Fruit fly (Drosophila melanogaster) whole organism, wandering third instar larva: ENCODE results near the gene heca.

Experiments used
- Abd-B ChIP-seq: fragments of >200 bp; optimal IDR thresholded peaks from 2 replicates; lab custom pipeline; 2017; ENCODE audit warnings: missing biosample characterization, missing genetic modification characterization
- CG32264 ChIP-seq: fragments of 200-800 bp; sonication (Bioruptor generic); optimal IDR thresholded peaks from 2 replicates; lab custom pipeline; 2016; ENCODE audit warnings: missing biosample characterization, missing genetic modification characterization
- CG9705 ChIP-seq: fragments of 200-800 bp; sonication (Bioruptor generic); optimal IDR thresholded peaks from 2 replicates; lab custom pipeline; 2018; ENCODE audit warnings: missing biosample characterization, mild to moderate bottlenecking, missing genetic modification characterization
- CrebA ChIP-seq: fragments of 200-800 bp; sonication (Bioruptor generic); optimal IDR thresholded peaks from 2 replicates; lab custom pipeline; 2016; ENCODE audit warnings: missing biosample characterization, mild to moderate bottlenecking, missing genetic modification characterization, borderline replicate concordance
- Dfd ChIP-seq: fragments of >200 bp; optimal IDR thresholded peaks from 2 replicates; lab custom pipeline; 2017; ENCODE audit warnings: missing biosample characterization, missing genetic modification characterization
- Dif ChIP-seq: fragments of 200-275, 200-300 bp; sonication (Bioruptor generic); optimal IDR thresholded peaks from 2 replicates; lab custom pipeline; 2018; ENCODE audit warnings: missing biosample characterization, missing genetic modification characterization; ENCODE audit not compliant: partially characterized antibody
- GATAd ChIP-seq: sonication (Bioruptor generic); optimal IDR thresholded peaks from 2 replicates; lab custom pipeline; 2016; ENCODE audit warnings: missing biosample characterization, missing genetic modification characterization
- HLH106 ChIP-seq: fragments of 200-800 bp; optimal IDR thresholded peaks from 3 replicates; lab custom pipeline; 2019; ENCODE audit warnings: missing biosample characterization, mild to moderate bottlenecking, missing genetic modification characterization, moderate library complexity
- Hnf4 ChIP-seq: fragments of 200-800 bp; sonication (Bioruptor generic); optimal IDR thresholded peaks from 2 replicates; lab custom pipeline; 2016; ENCODE audit warnings: missing biosample characterization, mild to moderate bottlenecking, missing genetic modification characterization
- Hr78 ChIP-seq: fragments of >200 bp; optimal IDR thresholded peaks from 2 replicates; lab custom pipeline; 2017; ENCODE audit warnings: missing biosample characterization, missing genetic modification characterization
- Hr83 ChIP-seq: fragments of 200-300 bp; sonication (Bioruptor generic); optimal IDR thresholded peaks from 2 replicates; lab custom pipeline; 2016; ENCODE audit warnings: missing biosample characterization, mild to moderate bottlenecking, missing genetic modification characterization, moderate library complexity; ENCODE audit not compliant: poor library complexity, severe bottlenecking
- Jra ChIP-seq: sonication (Bioruptor generic); optimal IDR thresholded peaks from 2 replicates; lab custom pipeline; 2016; ENCODE audit warnings: missing biosample characterization, missing genetic modification characterization
- Mio ChIP-seq: sonication (Bioruptor generic); optimal IDR thresholded peaks from 2 replicates; lab custom pipeline; 2016; ENCODE audit warnings: missing biosample characterization, missing genetic modification characterization
- Myc ChIP-seq: fragments of >200 bp; optimal IDR thresholded peaks from 2 replicates; lab custom pipeline; 2017
- N ChIP-seq: fragments of >200 bp; optimal IDR thresholded peaks from 2 replicates; lab custom pipeline; 2018; ENCODE audit warnings: missing biosample characterization, missing external identifiers, missing genetic modification characterization
- OdsH ChIP-seq: fragments of 200-800 bp; sonication (Bioruptor generic); optimal IDR thresholded peaks from 2 replicates; lab custom pipeline; 2016; ENCODE audit warnings: missing biosample characterization, mild to moderate bottlenecking, missing genetic modification characterization
- Rel ChIP-seq, 2 experiments: fragments of 200-800 bp; sonication (Bioruptor generic) in 1 of 2; optimal IDR thresholded peaks; 2 replicates in 1 of 2; 3 replicates in 1 of 2; lab custom pipeline; 2016 to 2019; ENCODE audit warnings: mild to moderate bottlenecking in 2 of 2, missing biosample characterization in 2 of 2, missing genetic modification characterization in 2 of 2, moderate library complexity in 1 of 2
- Sp1 ChIP-seq: fragments of 200-800 bp; sonication (Bioruptor generic); optimal IDR thresholded peaks from 3 replicates; lab custom pipeline; 2019; ENCODE audit warnings: missing biosample characterization, mild to moderate bottlenecking, missing genetic modification characterization, moderate library complexity
- Vsx2 ChIP-seq: fragments of 200-300, 225-300 bp; sonication (Bioruptor generic); optimal IDR thresholded peaks from 2 replicates; lab custom pipeline; 2018; ENCODE audit warnings: missing biosample characterization, missing genetic modification characterization; ENCODE audit not compliant: partially characterized antibody
- br ChIP-seq: fragments of 200-800 bp; sonication (Bioruptor generic); optimal IDR thresholded peaks from 2 replicates; lab custom pipeline; 2016; ENCODE audit warnings: missing biosample characterization, missing genetic modification characterization
- brk ChIP-seq: fragments of 200-800 bp; sonication (Bioruptor generic); optimal IDR thresholded peaks from 2 replicates; lab custom pipeline; 2016; ENCODE audit warnings: missing biosample characterization, mild to moderate bottlenecking, missing genetic modification characterization
- dl ChIP-seq, 2 experiments: fragments of 175-275, 200-275 bp in 1 of 2; fragments of 200-275 bp in 1 of 2; sonication (Bioruptor generic); optimal IDR thresholded peaks; lab custom pipeline; 2018; ENCODE audit warnings: mild to moderate bottlenecking in 2 of 2, missing biosample characterization in 2 of 2, missing genetic modification characterization in 2 of 2, moderate library complexity in 2 of 2; ENCODE audit not compliant: partially characterized antibody in 2 of 2, insufficient read depth in 1 of 2
- dmrt93B ChIP-seq: fragments of 200-800 bp; sonication (Bioruptor generic); optimal IDR thresholded peaks from 2 replicates; lab custom pipeline; 2018; ENCODE audit warnings: missing biosample characterization, mild to moderate bottlenecking, missing genetic modification characterization
- dsf ChIP-seq: sonication (Bioruptor generic); optimal IDR thresholded peaks from 2 replicates; lab custom pipeline; 2016; ENCODE audit warnings: missing biosample characterization, missing genetic modification characterization, borderline replicate concordance
- ey ChIP-seq: fragments of 200-800 bp; sonication (Bioruptor generic); optimal IDR thresholded peaks from 2 replicates; lab custom pipeline; 2016; ENCODE audit warnings: missing biosample characterization, missing genetic modification characterization
- foxo ChIP-seq, 2 experiments: fragments of 200-800 bp; sonication (Bioruptor generic); optimal IDR thresholded peaks; 2 replicates in 1 of 2; 3 replicates in 1 of 2; lab custom pipeline; 2016 to 2017; ENCODE audit warnings: missing biosample characterization in 2 of 2, missing genetic modification characterization in 2 of 2
- fru ChIP-seq: fragments of 200-800 bp; sonication (Bioruptor generic); optimal IDR thresholded peaks from 3 replicates; lab custom pipeline; 2016; ENCODE audit warnings: missing biosample characterization, mild to moderate bottlenecking, missing genetic modification characterization
- h ChIP-seq: fragments of 200-800 bp; sonication (Bioruptor generic); optimal IDR thresholded peaks from 3 replicates; lab custom pipeline; 2016; ENCODE audit warnings: missing biosample characterization, mild to moderate bottlenecking, missing genetic modification characterization
- jim ChIP-seq: fragments of 175-275, 200-325 bp; sonication (Bioruptor generic); optimal IDR thresholded peaks from 2 replicates; lab custom pipeline; 2016; ENCODE audit warnings: missing biosample characterization, mild to moderate bottlenecking, missing genetic modification characterization
- lola ChIP-seq: fragments of >200 bp; optimal IDR thresholded peaks from 2 replicates; lab custom pipeline; 2017; ENCODE audit warnings: missing biosample characterization, missing genetic modification characterization
- pan ChIP-seq: fragments of >200 bp; optimal IDR thresholded peaks from 2 replicates; lab custom pipeline; 2017
- psq ChIP-seq: fragments of 200-800 bp; sonication (Bioruptor generic); optimal IDR thresholded peaks from 3 replicates; lab custom pipeline; 2017; ENCODE audit warnings: missing biosample characterization, mild to moderate bottlenecking, missing genetic modification characterization, moderate library complexity
- rgr ChIP-seq: fragments of 200-800 bp; sonication (Bioruptor generic); optimal IDR thresholded peaks from 3 replicates; lab custom pipeline; 2016; ENCODE audit warnings: missing biosample characterization, mild to moderate bottlenecking, missing genetic modification characterization
- sv ChIP-seq: fragments of 200-800 bp; sonication (Bioruptor generic); optimal IDR thresholded peaks from 3 replicates; lab custom pipeline; 2016; ENCODE audit warnings: missing biosample characterization, missing genetic modification characterization
- tai ChIP-seq: sonication (Bioruptor generic); optimal IDR thresholded peaks from 2 replicates; lab custom pipeline; 2016; ENCODE audit warnings: missing biosample characterization, missing genetic modification characterization
- usp ChIP-seq: fragments of >200 bp; optimal IDR thresholded peaks from 2 replicates; lab custom pipeline; 2017; ENCODE audit warnings: missing biosample characterization, missing genetic modification characterization
- woc ChIP-seq: sonication (Bioruptor generic); optimal IDR thresholded peaks from 2 replicates; lab custom pipeline; 2016; ENCODE audit warnings: missing biosample characterization, mild to moderate bottlenecking, missing genetic modification characterization

heca gene

dm6 chr3R:30250496-30250978 is 27.2 kb upstream of the heca start, which contains the start of gene CG9682:
CG9682 (plus strand) TSS chr3R:30250928.
- TF ChIP-seq jim (no peak), dl (GFP tag; optimal IDR thresholded peaks at IDR 0.05; lab: Kevin White, UChicago; ENCODE audit: insufficient read depth in 1 of 2, partially characterized antibody in 2 of 2) (no peak), h (GFP tag; lab: Kevin White, UChicago) (no peak), sv (GFP tag; lab: Kevin White, UChicago) (no peak), dmrt93B (no peak), brk (GFP tag; lab: Kevin White, UChicago) (no peak), Sp1 (GFP tag; lab: Kevin White, UChicago) (no peak), tai (no peak), usp (GFP tag; lab: Kevin White, UChicago) (no peak), dsf (GFP tag; lab: Kevin White, UChicago) (no peak), CrebA (GFP tag; lab: Kevin White, UChicago) (no peak)

dm6 chr3R:30252317-30252716 is 25.4 kb upstream of the heca start:
- no peak for TF ChIP-seq HLH106 (tag; lab: Kevin White, UChicago)
- no peak for TF ChIP-seq foxo (GFP tag; optimal IDR thresholded peaks at IDR 0.05; lab: Kevin White, UChicago)
- no peak for TF ChIP-seq dsf (GFP tag; lab: Kevin White, UChicago)
- TF ChIP-seq Vsx2: no peak
- TF ChIP-seq Abd-B (GFP tag; lab: Kevin White, UChicago): no peak
- TF ChIP-seq pan: no peak
- TF ChIP-seq brk (GFP tag; lab: Kevin White, UChicago): no peak
- no peak for TF ChIP-seq N
- no peak for TF ChIP-seq Mio (GFP tag; lab: Kevin White, UChicago)
- no peak for TF ChIP-seq dl (GFP tag; optimal IDR thresholded peaks at IDR 0.05; lab: Kevin White, UChicago; ENCODE audit: insufficient read depth in 1 of 2, partially characterized antibody in 2 of 2)
- no peak for TF ChIP-seq tai
- TF ChIP-seq fru: no peak
- no peak for TF ChIP-seq Dif

DNA sequence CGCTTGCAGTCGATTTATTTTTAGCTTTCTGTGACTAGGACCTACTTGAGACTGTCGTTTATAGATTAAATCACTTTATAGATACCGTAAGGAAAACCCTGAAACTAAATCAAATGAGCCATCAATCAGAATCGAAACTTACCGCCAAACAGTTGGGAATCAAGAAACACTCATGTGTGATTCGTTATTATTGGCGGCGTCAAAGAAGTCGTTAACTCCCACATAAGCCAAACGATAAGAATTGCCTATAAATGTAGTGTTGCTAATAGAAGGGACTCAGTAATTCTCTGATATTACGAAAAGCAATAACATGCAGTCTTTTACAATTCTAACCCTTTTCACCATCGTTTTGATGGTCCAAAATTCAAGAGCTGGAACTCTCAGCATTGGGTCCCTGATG is 24.9 kb upstream of the heca start, which contains the start of gene CG18404:
Gene CG18404 (plus strand): TSS at position 301 of the 400 bp plus-strand sequence.
- TF ChIP-seq tai: no peak
- TF ChIP-seq N: no peak
- no peak for TF ChIP-seq psq (GFP tag; lab: Kevin White, UChicago)

DNA sequence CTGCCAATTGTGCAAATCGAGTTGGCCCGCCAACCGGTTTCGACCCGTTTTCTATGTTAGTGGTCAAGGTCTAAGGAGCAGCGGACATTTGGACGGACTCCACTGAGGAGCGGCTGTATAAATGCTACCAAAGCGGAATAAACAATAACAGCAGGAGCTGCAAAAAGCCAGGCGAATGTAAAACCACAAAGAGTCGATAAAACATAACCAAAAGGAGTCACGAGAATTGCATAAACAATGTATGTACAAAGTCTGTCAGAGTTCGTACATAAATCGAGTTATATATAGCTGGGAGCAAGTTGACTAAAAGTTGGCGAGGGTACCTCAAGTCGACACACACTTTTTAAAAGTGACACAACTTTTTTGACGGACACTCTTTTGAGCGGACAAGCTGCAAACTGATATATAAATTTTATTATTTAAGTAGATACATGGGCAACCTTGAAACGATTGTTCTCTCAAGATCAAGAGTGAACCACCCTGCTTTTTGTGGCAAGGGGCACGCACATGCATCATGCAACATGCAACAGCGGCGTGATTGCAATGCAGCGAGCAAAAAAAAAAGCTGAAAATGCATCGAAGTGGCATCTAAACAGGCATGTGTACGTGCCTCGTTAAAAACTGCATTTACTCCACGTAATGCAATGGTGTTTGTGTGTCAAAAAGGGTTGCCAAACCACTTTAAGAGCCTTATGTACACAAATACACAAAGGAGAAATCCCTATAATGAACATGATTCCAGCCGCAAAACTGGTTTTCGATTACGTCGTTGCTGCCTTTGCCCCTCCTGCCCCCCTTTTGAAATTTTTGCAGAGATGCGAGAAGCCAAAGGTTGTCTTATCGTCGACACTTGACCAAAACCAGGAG is 22.2 kb upstream of the heca start:
- peak; percentile 96 for TF ChIP-seq psq (GFP tag; lab: Kevin White, UChicago)
- no peak for TF ChIP-seq Hr83 (GFP tag; lab: Kevin White, UChicago)
- peak; percentile 96 for TF ChIP-seq HLH106 (tag; lab: Kevin White, UChicago)
- no peak for TF ChIP-seq jim
- TF ChIP-seq GATAd: no peak
- TF ChIP-seq fru: peak; percentile 89
- TF ChIP-seq Myc: no peak
- TF ChIP-seq foxo (GFP tag; optimal IDR thresholded peaks at IDR 0.05; lab: Kevin White, UChicago): peak in 1 of 2 experiments; percentile 89
- TF ChIP-seq lola: no peak
- no peak for TF ChIP-seq Mio (GFP tag; lab: Kevin White, UChicago)
- peak; percentile 97 for TF ChIP-seq Sp1 (GFP tag; lab: Kevin White, UChicago)
- TF ChIP-seq Hnf4: peak; percentile 78
- no peak for TF ChIP-seq Dfd (GFP tag; lab: Kevin White, UChicago)
- peak; percentile 62 for TF ChIP-seq woc (GFP tag; lab: Kevin White, UChicago)
- TF ChIP-seq Rel (GFP tag; optimal IDR thresholded peaks at IDR 0.05; lab: Kevin White, UChicago): peak; percentile 94
- TF ChIP-seq Rel (tag; optimal IDR thresholded peaks at IDR 0.05; lab: Kevin White, UChicago): peak; percentile 89
- TF ChIP-seq usp (GFP tag; lab: Kevin White, UChicago): no peak
- no peak for TF ChIP-seq Abd-B (GFP tag; lab: Kevin White, UChicago)
- peak; percentile 32 for TF ChIP-seq Dif
- peak; percentile 65 for TF ChIP-seq tai
- TF ChIP-seq rgr: peak; percentile 93
- TF ChIP-seq br: peak; percentile 90
- no peak for TF ChIP-seq Hr78
- peak; percentile 70 for TF ChIP-seq dmrt93B
- peak; percentile 91 for TF ChIP-seq OdsH (GFP tag; lab: Kevin White, UChicago)
- TF ChIP-seq ey (GFP tag; lab: Kevin White, UChicago): peak; percentile 91
- TF ChIP-seq CG9705 (GFP tag; lab: Kevin White, UChicago): peak; percentile 87
- peak; percentile 51 for TF ChIP-seq Vsx2
- peak; percentile 74 for TF ChIP-seq CrebA (GFP tag; lab: Kevin White, UChicago)
- TF ChIP-seq sv (GFP tag; lab: Kevin White, UChicago): no peak
- TF ChIP-seq N: no peak
- no peak for TF ChIP-seq pan
- peak; percentile 74 for TF ChIP-seq CG32264
- TF ChIP-seq dsf (GFP tag; lab: Kevin White, UChicago): peak; percentile 65
- TF ChIP-seq dl (GFP tag; optimal IDR thresholded peaks at IDR 0.05; lab: Kevin White, UChicago; ENCODE audit: insufficient read depth in 1 of 2, partially characterized antibody in 2 of 2): peak in 1 of 2 experiments; percentile 32
- TF ChIP-seq Jra (GFP tag; lab: Kevin White, UChicago): peak; percentile 69
- TF ChIP-seq brk (GFP tag; lab: Kevin White, UChicago): peak; percentile 81
